Fruit fly (Drosophila melanogaster) whole organism, embryonic: ENCODE results near the gene Syx5.
A peak's percentile ranks its signal among the peaks of the same experiment; 100 is the strongest.

Source experiments
- ATbp ChIP-seq: fragments of 200-800 bp; sonication (Bioruptor generic); optimal IDR thresholded peaks from 2 replicates; lab custom pipeline; 2017; ENCODE audit warnings: missing biosample characterization, mild to moderate bottlenecking, missing genetic modification characterization, missing genetic modification reagents
- Abd-B ChIP-seq: fragments of 200-800 bp; sonication (Bioruptor generic); optimal IDR thresholded peaks from 2 replicates; lab custom pipeline; 2018; ENCODE audit warnings: missing biosample characterization, mild to moderate bottlenecking, missing genetic modification characterization, moderate library complexity
- Awh ChIP-seq: fragments of 200-800 bp; sonication (Bioruptor generic); IDR thresholded peaks from 2 replicates; pipeline ENCODE4, ENCODE4 v1.3.6; 2022; ENCODE audit warnings: missing biosample characterization, missing genetic modification characterization
- CG11723 ChIP-seq: fragments of 200-800 bp; sonication (Bioruptor generic); optimal IDR thresholded peaks from 2 replicates; lab custom pipeline; 2017; ENCODE audit warnings: missing biosample characterization, mild to moderate bottlenecking, missing genetic modification characterization
- CG15514 ChIP-seq: fragments of 200-800 bp; sonication (Bioruptor generic); optimal IDR thresholded peaks from 3 replicates; lab custom pipeline; 2017; ENCODE audit warnings: missing biosample characterization, missing genetic modification characterization, mild to moderate bottlenecking, moderate library complexity, missing genetic modification reagents
- CG15696 ChIP-seq: fragments of 200-800 bp; sonication (Bioruptor generic); optimal IDR thresholded peaks from 2 replicates; lab custom pipeline; 2019; ENCODE audit warnings: missing biosample characterization, mild to moderate bottlenecking, missing genetic modification characterization, moderate library complexity
- CG1647 ChIP-seq: fragments of 200-800 bp; sonication (Bioruptor generic); optimal IDR thresholded peaks from 3 replicates; lab custom pipeline; 2016; ENCODE audit warnings: missing biosample characterization, missing genetic modification characterization
- CG16863 ChIP-seq: fragments of 200-800 bp; sonication (Bioruptor generic); optimal IDR thresholded peaks from 3 replicates; lab custom pipeline; 2016; ENCODE audit warnings: missing biosample characterization, missing genetic modification characterization
- CG17186 ChIP-seq: fragments of 200-800 bp; sonication (Bioruptor generic); optimal IDR thresholded peaks from 3 replicates; lab custom pipeline; 2017; ENCODE audit warnings: missing biosample characterization, missing genetic modification reagents, missing genetic modification characterization
- CG18619 ChIP-seq: fragments of 200-800 bp; sonication (Bioruptor generic); optimal IDR thresholded peaks from 3 replicates; lab custom pipeline; 2017; ENCODE audit warnings: missing biosample characterization, mild to moderate bottlenecking, missing genetic modification characterization
- CG2199 ChIP-seq: fragments of 200-800 bp; sonication (Bioruptor generic); IDR thresholded peaks from 3 replicates; pipeline ENCODE4 v1.3.6; 2022; ENCODE audit warnings: missing biosample characterization, missing genetic modification characterization
- CG34422 ChIP-seq: fragments of 200-800 bp; sonication (Bioruptor generic); IDR thresholded peaks from 3 replicates; pipeline ENCODE4 v1.3.6; 2022; ENCODE audit warnings: missing biosample characterization, missing genetic modification characterization
- CG3838 ChIP-seq: fragments of 200-800 bp; sonication (Bioruptor generic); optimal IDR thresholded peaks from 3 replicates; lab custom pipeline; 2016; ENCODE audit warnings: missing biosample characterization, missing genetic modification characterization
- CG4360 ChIP-seq: fragments of 200-800 bp; sonication (Bioruptor generic); IDR thresholded peaks from 2 replicates; pipeline ENCODE4 v1.3.6; 2022; ENCODE audit warnings: missing biosample characterization, missing genetic modification characterization
- CG6689 ChIP-seq: fragments of 200-800 bp; sonication (Bioruptor generic); IDR thresholded peaks from 2 replicates; pipeline ENCODE4 v1.3.6; 2022; ENCODE audit warnings: missing biosample characterization, missing genetic modification characterization
- CG7271 ChIP-seq: fragments of 200-800 bp; sonication (Bioruptor generic); optimal IDR thresholded peaks from 2 replicates; lab custom pipeline; 2018; ENCODE audit warnings: missing biosample characterization, mild to moderate bottlenecking, missing genetic modification characterization, moderate library complexity
- CG7839 ChIP-seq: fragments of 200-800 bp; sonication (Bioruptor generic); optimal IDR thresholded peaks from 3 replicates; lab custom pipeline; 2018; ENCODE audit warnings: missing biosample characterization, mild to moderate bottlenecking, missing genetic modification characterization, moderate library complexity
- CG9609 ChIP-seq: fragments of 200-800 bp; sonication (Bioruptor generic); optimal IDR thresholded peaks from 3 replicates; lab custom pipeline; 2016; ENCODE audit warnings: missing biosample characterization, missing genetic modification characterization
- CG9797 ChIP-seq: fragments of 200-800 bp; sonication (Bioruptor generic); optimal IDR thresholded peaks from 3 replicates; lab custom pipeline; 2018; ENCODE audit warnings: missing biosample characterization, mild to moderate bottlenecking, missing genetic modification characterization
- Dfd ChIP-seq, 2 experiments: fragments of >200 bp; optimal IDR thresholded peaks; 2 replicates each; lab custom pipeline; 2017; ENCODE audit warnings: missing biosample characterization in 2 of 2, missing genetic modification characterization in 2 of 2
- Dll ChIP-seq: fragments of 200-800 bp; sonication (Bioruptor generic); IDR thresholded peaks from 4 replicates; pipeline ENCODE4 v1.3.6; 2022; ENCODE audit warnings: missing biosample characterization, missing genetic modification characterization; ENCODE audit not compliant: partially characterized antibody
- Fer3 ChIP-seq: fragments of 200-800 bp; sonication (Bioruptor generic); optimal IDR thresholded peaks from 2 replicates; lab custom pipeline; 2018; ENCODE audit warnings: missing biosample characterization, mild to moderate bottlenecking, missing genetic modification characterization, moderate library complexity
- H2.0 ChIP-seq: fragments of 200-800 bp; sonication (Bioruptor generic); IDR thresholded peaks from 2 replicates; pipeline ENCODE4 v1.3.6; 2022; ENCODE audit warnings: missing biosample characterization, missing genetic modification characterization
- HmgD ChIP-seq: fragments of 200-800 bp; sonication (Bioruptor generic); optimal IDR thresholded peaks from 3 replicates; lab custom pipeline; 2016; ENCODE audit warnings: missing biosample characterization, missing genetic modification characterization
- Lhr ChIP-seq: fragments of 200-800 bp; sonication (Bioruptor generic); optimal IDR thresholded peaks from 3 replicates; lab custom pipeline; 2017; ENCODE audit warnings: mild to moderate bottlenecking, missing biosample characterization, missing genetic modification reagents, missing genetic modification characterization
- NC2α ChIP-seq: fragments of 200-800 bp; sonication (Bioruptor generic); optimal IDR thresholded peaks from 2 replicates; lab custom pipeline; 2016; ENCODE audit warnings: missing biosample characterization, missing genetic modification characterization
- Nf-YA ChIP-seq: fragments of 200-800 bp; sonication (Bioruptor generic); IDR thresholded peaks from 2 replicates; pipeline ENCODE4 v1.3.6; 2022; ENCODE audit warnings: missing biosample characterization, missing genetic modification characterization
- Ravus ChIP-seq: fragments of 200-800 bp; sonication (Bioruptor generic); IDR thresholded peaks from 2 replicates; pipeline ENCODE4 v1.3.6; 2022; ENCODE audit warnings: missing biosample characterization, missing genetic modification characterization
- Rx ChIP-seq: fragments of 200-800 bp; sonication (Bioruptor generic); IDR thresholded peaks from 2 replicates; pipeline ENCODE4 v1.3.6; 2022; ENCODE audit warnings: missing biosample characterization, missing genetic modification characterization
- Sin3A ChIP-seq: fragments of >200 bp; optimal IDR thresholded peaks from 2 replicates; lab custom pipeline; 2018
- Sry-β ChIP-seq: fragments of 200-800 bp; sonication (Bioruptor generic); optimal IDR thresholded peaks from 2 replicates; lab custom pipeline; 2018; ENCODE audit warnings: missing biosample characterization, mild to moderate bottlenecking, missing genetic modification characterization, moderate library complexity
- Tbp ChIP-seq: fragments of >200 bp; optimal IDR thresholded peaks from 2 replicates; lab custom pipeline; 2018; ENCODE audit warnings: missing biosample characterization, missing genetic modification characterization
- Xbp1 ChIP-seq: fragments of 200-800 bp; sonication (Bioruptor generic); optimal IDR thresholded peaks from 3 replicates; lab custom pipeline; 2016; ENCODE audit warnings: missing biosample characterization, mild to moderate bottlenecking, missing genetic modification characterization
- ase ChIP-seq: fragments of 200-800 bp; sonication (Bioruptor generic); IDR thresholded peaks from 3 replicates; pipeline ENCODE4 v1.3.6; 2022; ENCODE audit warnings: missing biosample characterization, missing genetic modification characterization
- caup ChIP-seq: fragments of 200-800 bp; sonication (Bioruptor generic); optimal IDR thresholded peaks from 3 replicates; lab custom pipeline; 2017; ENCODE audit warnings: missing biosample characterization, mild to moderate bottlenecking, missing genetic modification characterization, moderate library complexity; ENCODE audit not compliant: severe bottlenecking
- eve ChIP-seq, 2 experiments: fragments of >200 bp; optimal IDR thresholded peaks; 2 replicates each; lab custom pipeline; 2017; ENCODE audit warnings: missing biosample characterization in 2 of 2, missing genetic modification characterization in 2 of 2
- ewg ChIP-seq: fragments of 200-800 bp; sonication (Bioruptor generic); optimal IDR thresholded peaks from 3 replicates; lab custom pipeline; 2017; ENCODE audit warnings: mild to moderate bottlenecking, missing biosample characterization, missing genetic modification reagents, missing genetic modification characterization
- fd102C ChIP-seq: fragments of 200-800 bp; sonication (Bioruptor generic); optimal IDR thresholded peaks from 2 replicates; lab custom pipeline; 2018; ENCODE audit warnings: missing biosample characterization, mild to moderate bottlenecking, missing genetic modification characterization, moderate library complexity
- grau ChIP-seq: fragments of 200-800 bp; optimal IDR thresholded peaks from 3 replicates; lab custom pipeline; 2019; ENCODE audit warnings: missing biosample characterization, mild to moderate bottlenecking, missing genetic modification characterization, moderate library complexity
- kni ChIP-seq: fragments of 200-800 bp; sonication (Bioruptor generic); optimal IDR thresholded peaks from 3 replicates; lab custom pipeline; 2017; ENCODE audit warnings: mild to moderate bottlenecking, missing biosample characterization, missing genetic modification reagents, missing genetic modification characterization
- maf-S ChIP-seq: fragments of 200-800 bp; sonication (Bioruptor generic); optimal IDR thresholded peaks from 2 replicates; lab custom pipeline; 2016; ENCODE audit warnings: missing biosample characterization, missing genetic modification characterization
- run ChIP-seq: fragments of 200-800 bp; sonication (Bioruptor generic); optimal IDR thresholded peaks from 3 replicates; lab custom pipeline; 2018; ENCODE audit warnings: missing biosample characterization, mild to moderate bottlenecking, missing genetic modification characterization
- schlank ChIP-seq: fragments of 200-800 bp; sonication (Bioruptor generic); optimal IDR thresholded peaks from 2 replicates; lab custom pipeline; 2018; ENCODE audit warnings: missing biosample characterization, mild to moderate bottlenecking, missing genetic modification characterization
- tgo ChIP-seq: fragments of 200-800 bp; sonication (Bioruptor generic); IDR thresholded peaks from 3 replicates; pipeline ENCODE4 v1.3.6; 2022; ENCODE audit warnings: missing biosample characterization, missing genetic modification characterization
- tio ChIP-seq: fragments of 200-800 bp; sonication (Bioruptor generic); optimal IDR thresholded peaks from 2 replicates; lab custom pipeline; 2017; ENCODE audit warnings: missing biosample characterization, missing genetic modification characterization, inconsistent platforms
- ttk ChIP-seq: fragments of 200-800 bp; sonication (Bioruptor generic); IDR thresholded peaks from 2 replicates; pipeline ENCODE4 v2.1.2; 2022; ENCODE audit warnings: missing biosample characterization, missing genetic modification characterization
- vnd ChIP-seq: fragments of 200-800 bp; sonication (Bioruptor generic); IDR thresholded peaks from 3 replicates; pipeline ENCODE4 v1.3.6; 2022; ENCODE audit warnings: missing biosample characterization, missing genetic modification characterization; ENCODE audit not compliant: partially characterized antibody
- zen2 ChIP-seq: fragments of 200-800 bp; sonication (Bioruptor generic); IDR thresholded peaks from 3 replicates; pipeline ENCODE4 v1.3.6; 2022; ENCODE audit warnings: missing biosample characterization, missing genetic modification characterization; ENCODE audit not compliant: partially characterized antibody
- zf30C ChIP-seq: fragments of 200-800 bp; sonication (Bioruptor generic); optimal IDR thresholded peaks from 3 replicates; lab custom pipeline; 2018; ENCODE audit warnings: missing biosample characterization, mild to moderate bottlenecking, missing genetic modification characterization

The Syx5 gene

DNA sequence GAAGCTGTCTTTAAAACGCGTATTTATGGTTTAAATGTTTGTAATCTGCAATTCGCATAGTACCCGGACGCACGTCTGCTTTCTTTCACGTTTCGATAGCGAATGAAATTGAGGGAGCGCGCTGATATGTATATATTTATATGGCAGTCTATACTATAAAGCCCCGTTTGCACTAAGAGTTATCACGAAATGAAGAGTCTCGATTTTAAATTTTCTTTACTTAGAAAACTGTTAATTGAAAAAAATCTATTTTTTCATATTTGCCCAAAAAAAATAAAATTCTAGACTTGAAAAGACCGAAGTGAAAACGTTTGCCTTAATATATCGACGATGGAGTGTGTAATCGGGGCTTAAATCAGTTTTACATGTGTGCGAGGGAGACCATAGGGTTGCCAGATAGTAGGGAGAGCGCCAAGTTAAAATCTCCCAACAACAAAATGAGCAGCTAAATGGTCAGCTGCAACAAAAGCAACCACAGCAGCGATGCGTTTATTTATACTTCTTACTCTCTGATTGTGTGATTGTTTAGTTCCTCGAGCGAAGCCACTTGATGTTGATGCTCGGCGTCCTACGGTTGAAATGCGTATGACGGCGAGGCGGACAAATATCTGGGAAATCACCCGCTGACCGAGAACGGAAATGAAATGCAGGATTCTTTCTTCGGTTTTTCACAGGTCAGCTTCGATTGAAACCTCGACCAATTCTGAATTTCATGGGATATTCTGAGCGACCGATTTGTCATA, 18.5 kb downstream of the Syx5 start, which contains the start of gene cact (continued):
- TF ChIP-seq CG6689 (GFP tag; lab: Robert Waterston, UW) (peak; percentile 89), CG2199 (peak; percentile 87), CG11723 (GFP tag; lab: Kevin White, UChicago) (peak; percentile 82), NC2α (peak; percentile 93), CG9609 (GFP tag; lab: Kevin White, UChicago) (peak; percentile 94), CG1647 (GFP tag; lab: Kevin White, UChicago) (peak; percentile 90), fd102C (GFP tag; lab: Kevin White, UChicago) (peak; percentile 49), ewg (peak; percentile 83), H2.0 (peak; percentile 88), Tbp (GFP tag; lab: Kevin White, UChicago) (no peak), Ravus (peak; percentile 75), CG15696 (tag; lab: Kevin White, UChicago) (peak; percentile 88), CG9797 (GFP tag; lab: Kevin White, UChicago) (peak; percentile 67), CG15514 (GFP tag; lab: Kevin White, UChicago) (peak; percentile 93), CG7271 (tag; lab: Kevin White, UChicago) (peak; percentile 73), eve (GFP tag; optimal IDR thresholded peaks at IDR 0.05; lab: Kevin White, UChicago) (peak in 1 of 2 experiments; percentile 90), CG16863 (GFP tag; lab: Kevin White, UChicago) (peak; percentile 89), zf30C (no peak), Sry-β (GFP tag; lab: Kevin White, UChicago) (peak; percentile 47), CG3838 (GFP tag; lab: Kevin White, UChicago) (peak; percentile 83), HmgD (GFP tag; lab: Kevin White, UChicago) (peak; percentile 93), Dfd (GFP tag; optimal IDR thresholded peaks at IDR 0.05; lab: Kevin White, UChicago) (no peak), Awh (GFP tag; lab: Robert Waterston, UW) (peak; percentile 69), run (peak; percentile 89), Dll (GFP tag; lab: Robert Waterston, UW) (peak; percentile 66), ttk (peak; percentile 87), CG18619 (peak; percentile 90), tio (GFP tag; lab: Kevin White, UChicago) (peak; percentile 91), schlank (tag; lab: Kevin White, UChicago) (peak; percentile 80), Nf-YA (GFP tag; lab: Robert Waterston, UW) (peak; percentile 72; the same call in 1 of the 2 replicates), ATbp (GFP tag; lab: Kevin White, UChicago) (peak; percentile 70), grau (tag; lab: Kevin White, UChicago) (peak; percentile 93), zen2 (GFP tag; lab: Robert Waterston, UW) (no peak), Rx (GFP tag; lab: Robert Waterston, UW) (peak; percentile 85), Sin3A (lab: Kevin White, UChicago) (peak; percentile 45), CG34422 (GFP tag; lab: Robert Waterston, UW) (peak; percentile 93), maf-S (GFP tag; lab: Kevin White, UChicago) (peak; percentile 90), Xbp1 (GFP tag; lab: Kevin White, UChicago) (peak; percentile 96), CG7839 (tag; lab: Kevin White, UChicago) (peak; percentile 92), CG17186 (GFP tag; lab: Kevin White, UChicago) (peak; percentile 73), CG4360 (peak; percentile 90), caup (GFP tag; lab: Kevin White, UChicago) (peak; percentile 89), ase (GFP tag; lab: Robert Waterston, UW) (peak; percentile 89), Abd-B (GFP tag; lab: Kevin White, UChicago) (peak; percentile 91), Lhr (GFP tag; lab: Kevin White, UChicago) (peak; percentile 87), Fer3 (tag; lab: Kevin White, UChicago) (peak; percentile 93), tgo (GFP tag; lab: Robert Waterston, UW) (peak; percentile 90), kni (GFP tag; lab: Kevin White, UChicago) (peak; percentile 45), vnd (peak; percentile 51; the same call in 2 of the 3 replicates)
